Fruit fly (Drosophila melanogaster) whole organism, embryonic: ENCODE measurements around the gene CG43938.

Experiments used
- CG11456 ChIP-seq: fragments of 200-800 bp; sonication (Bioruptor generic); IDR thresholded peaks from 3 replicates; pipeline ENCODE4 v1.3.6; 2022; ENCODE audit warnings: missing biosample characterization, missing genetic modification characterization
- CG11504 ChIP-seq: fragments of 200-800 bp; sonication (Bioruptor generic); optimal IDR thresholded peaks from 3 replicates; lab custom pipeline; 2019; ENCODE audit warnings: missing biosample characterization, mild to moderate bottlenecking, missing genetic modification characterization, moderate library complexity
- CG7839 ChIP-seq: fragments of 200-800 bp; sonication (Bioruptor generic); optimal IDR thresholded peaks from 3 replicates; lab custom pipeline; 2018; ENCODE audit warnings: missing biosample characterization, mild to moderate bottlenecking, missing genetic modification characterization, moderate library complexity
- CG9876 ChIP-seq: fragments of 200-800 bp; sonication (Bioruptor generic); optimal IDR thresholded peaks from 2 replicates; lab custom pipeline; 2016; ENCODE audit warnings: missing biosample characterization, missing genetic modification characterization
- Drgx ChIP-seq: fragments of 200-800 bp; sonication (Bioruptor generic); IDR thresholded peaks from 2 replicates; pipeline ENCODE4 v1.3.6; 2022; ENCODE audit warnings: missing biosample characterization, missing genetic modification characterization
- Hmr ChIP-seq: fragments of 200-800 bp; sonication (Bioruptor generic); optimal IDR thresholded peaks from 3 replicates; lab custom pipeline; 2017; ENCODE audit warnings: mild to moderate bottlenecking, missing biosample characterization, missing genetic modification reagents, missing genetic modification characterization
- Hr39 ChIP-seq: fragments of >200 bp; optimal IDR thresholded peaks from 2 replicates; lab custom pipeline; 2017
- Mes4 ChIP-seq: fragments of 200-800 bp; sonication (Bioruptor generic); optimal IDR thresholded peaks from 2 replicates; lab custom pipeline; 2016; ENCODE audit warnings: missing biosample characterization, missing genetic modification characterization
- Ptx1 ChIP-seq: fragments of 200-800 bp; sonication (Bioruptor generic); IDR thresholded peaks from 2 replicates; pipeline ENCODE4 v1.3.6; 2022; ENCODE audit warnings: missing biosample characterization, missing genetic modification characterization
- Sox102F ChIP-seq: fragments of 200-800 bp; sonication (Bioruptor generic); optimal IDR thresholded peaks from 2 replicates; lab custom pipeline; 2018; ENCODE audit warnings: missing biosample characterization, mild to moderate bottlenecking, missing genetic modification characterization, moderate library complexity
- bcd ChIP-seq: fragments of 200-800 bp; sonication (Bioruptor generic); optimal IDR thresholded peaks from 2 replicates; lab custom pipeline; 2017; ENCODE audit warnings: missing biosample characterization, mild to moderate bottlenecking, missing genetic modification characterization
- tin ChIP-seq: fragments of 200-800 bp; sonication (Bioruptor generic); optimal IDR thresholded peaks from 3 replicates; lab custom pipeline; 2016; ENCODE audit warnings: missing biosample characterization, missing genetic modification characterization

DNA sequence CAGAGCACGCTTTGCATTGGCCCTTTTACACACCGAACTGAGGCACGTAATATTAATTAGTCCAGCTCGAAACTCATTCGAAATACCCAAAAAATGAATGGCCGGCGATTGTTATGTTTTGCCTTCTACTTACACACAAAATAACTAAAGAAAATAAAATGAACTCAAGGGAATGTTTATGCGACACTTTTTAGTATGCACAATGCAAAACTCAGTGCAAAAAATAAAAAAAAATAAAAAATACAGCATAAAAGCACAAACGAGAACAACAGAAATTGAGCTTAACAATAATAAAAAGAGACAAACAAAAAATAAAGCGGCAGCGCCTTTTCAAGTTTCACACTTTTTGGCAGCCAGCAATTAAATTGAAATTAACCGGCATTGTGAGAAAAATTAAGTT is 24.1 kb upstream of the CG43938 start:
- no peak for TF ChIP-seq CG11456 (GFP tag; lab: Robert Waterston, UW)
- no peak for TF ChIP-seq Sox102F
- no peak for TF ChIP-seq CG9876 (GFP tag; lab: Kevin White, UChicago)
- TF ChIP-seq Drgx: no peak
- TF ChIP-seq tin: no peak
- TF ChIP-seq CG11504 (tag; lab: Kevin White, UChicago): no peak
- TF ChIP-seq Ptx1 (GFP tag; lab: Robert Waterston, UW): no peak
- no peak for TF ChIP-seq Hr39 (lab: Kevin White, UChicago)
- TF ChIP-seq CG7839 (tag; lab: Kevin White, UChicago): no peak
- TF ChIP-seq bcd (GFP tag; lab: Kevin White, UChicago): no peak
- no peak for TF ChIP-seq Hmr (GFP tag; lab: Kevin White, UChicago)
- TF ChIP-seq Mes4 (GFP tag; lab: Kevin White, UChicago): no peak
